Fruit fly (Drosophila melanogaster): Measurements from ENCODE around the gene CG4198.

The CG4198 gene

dm6 chrX:5308963-5309362 lies 4.1 kb upstream of the CG4198 start, which contains the start of the genes Cdk7 and snf (continued):
- TF ChIP-seq C15 (GFP tag; IDR thresholded peaks at IDR 0.05) (no peak), salm (tag; optimal IDR thresholded peaks at IDR 0.05) (no peak), Bdp1 (GFP tag; optimal IDR thresholded peaks at IDR 0.05) (no peak), ato (GFP tag; IDR thresholded peaks at IDR 0.05; ENCODE audit: partially characterized antibody) (peak; percentile 57; the same call in 1 of the 2 replicates), klu (GFP tag; IDR thresholded peaks at IDR 0.05) (no peak), mam (GFP tag; optimal IDR thresholded peaks at IDR 0.05) (peak; percentile 70), CG12219 (GFP tag; optimal IDR thresholded peaks at IDR 0.05) (no peak), CG13624 (GFP tag; optimal IDR thresholded peaks at IDR 0.05) (peak; percentile 50)

dm6 chrX:5311838-5312339 lies 1.2 kb upstream of the CG4198 start, which contains the start of the genes TrxT and dhd:
TSS of gene TrxT (minus strand) at chrX:5311888.
TSS of gene dhd (plus strand) at chrX:5312171.
- TF ChIP-seq CG8281 (tag; optimal IDR thresholded peaks at IDR 0.05): no peak
- no peak for TF ChIP-seq CG7357 (GFP tag; IDR thresholded peaks at IDR 0.05)
- no peak for TF ChIP-seq CG3995 (GFP tag; optimal IDR thresholded peaks at IDR 0.05)
- no peak for TF ChIP-seq Fer2 (tag; optimal IDR thresholded peaks at IDR 0.05)
- no peak for TF ChIP-seq B-H2 (GFP tag; optimal IDR thresholded peaks at IDR 0.05)
- TF ChIP-seq HHEX (GFP tag; optimal IDR thresholded peaks at IDR 0.05): peak; percentile 43
- TF ChIP-seq otp (GFP tag; IDR thresholded peaks at IDR 0.05): no peak
- TF ChIP-seq prd (optimal IDR thresholded peaks at IDR 0.05): no peak
- peak; percentile 39; the same call in 1 of the 3 replicates for TF ChIP-seq prd (GFP tag; IDR thresholded peaks at IDR 0.05)
- no peak for TF ChIP-seq chn (GFP tag; optimal IDR thresholded peaks at IDR 0.05)
- TF ChIP-seq CG34224 (GFP tag; IDR thresholded peaks at IDR 0.05; ENCODE audit: partially characterized antibody): peak; percentile 58; the same call in 1 of the 3 replicates
- TF ChIP-seq dpn (GFP tag; optimal IDR thresholded peaks at IDR 0.05): no peak
- TF ChIP-seq pb (GFP tag; optimal IDR thresholded peaks at IDR 0.05): peak; percentile 19
- no peak for TF ChIP-seq Gug (GFP tag; IDR thresholded peaks at IDR 0.05)
- TF ChIP-seq ab (GFP tag; optimal IDR thresholded peaks at IDR 0.05): no peak
- TF ChIP-seq gcm (GFP tag; optimal IDR thresholded peaks at IDR 0.05): no peak
- peak; percentile 28; the same call in 1 of the 2 replicates for TF ChIP-seq Ptx1 (GFP tag; IDR thresholded peaks at IDR 0.05)
- no peak for TF ChIP-seq br (optimal IDR thresholded peaks at IDR 0.05)
- TF ChIP-seq ems (GFP tag; optimal IDR thresholded peaks at IDR 0.05): no peak
- no peak for TF ChIP-seq Usf (GFP tag; optimal IDR thresholded peaks at IDR 0.05)
- TF ChIP-seq CG7928 (GFP tag; optimal IDR thresholded peaks at IDR 0.05): no peak
- no peak for TF ChIP-seq Dfd (GFP tag; optimal IDR thresholded peaks at IDR 0.05)
- TF ChIP-seq CG11723 (GFP tag; optimal IDR thresholded peaks at IDR 0.05): no peak
- TF ChIP-seq CG11695 (GFP tag; IDR thresholded peaks at IDR 0.05): no peak
- peak; percentile 51 for TF ChIP-seq bcd (GFP tag; optimal IDR thresholded peaks at IDR 0.05)
- TF ChIP-seq CG6854 (GFP tag; optimal IDR thresholded peaks at IDR 0.05): no peak
- TF ChIP-seq gcm2 (GFP tag; optimal IDR thresholded peaks at IDR 0.05): no peak
- no peak for TF ChIP-seq CG15696 (tag; optimal IDR thresholded peaks at IDR 0.05)
- no peak for TF ChIP-seq bigmax (GFP tag; optimal IDR thresholded peaks at IDR 0.05)
- TF ChIP-seq CG15514 (GFP tag; optimal IDR thresholded peaks at IDR 0.05): peak; percentile 62
- TF ChIP-seq nmo (GFP tag; optimal IDR thresholded peaks at IDR 0.05): peak; percentile 46
- TF ChIP-seq CG17361 (GFP tag; IDR thresholded peaks at IDR 0.05): no peak
- peak; percentile 20 for TF ChIP-seq CG13775 (GFP tag; optimal IDR thresholded peaks at IDR 0.05)
- TF ChIP-seq slou (GFP tag; optimal IDR thresholded peaks at IDR 0.05): no peak
- TF ChIP-seq CG18011 (GFP tag; optimal IDR thresholded peaks at IDR 0.05): no peak
- TF ChIP-seq CG16813 (GFP tag; IDR thresholded peaks at IDR 0.05; ENCODE audit: partially characterized antibody): 0 out of 3 replicates have a peak, but pooled peaks have one; percentile 27
- no peak for TF ChIP-seq CG13296 (GFP tag; optimal IDR thresholded peaks at IDR 0.05)
- peak; percentile 23 for TF ChIP-seq CG10209 (GFP tag; optimal IDR thresholded peaks at IDR 0.05)
- no peak for TF ChIP-seq CG8089 (GFP tag; optimal IDR thresholded peaks at IDR 0.05)
- peak; percentile 89 for TF ChIP-seq dm (GFP tag; optimal IDR thresholded peaks at IDR 0.05)
- no peak for TF ChIP-seq p53 (GFP tag; optimal IDR thresholded peaks at IDR 0.05)
- peak; percentile 34 for TF ChIP-seq CG6254 (GFP tag; optimal IDR thresholded peaks at IDR 0.05)
